Worm (Caenorhabditis elegans) whole organism, L4/young adult: ENCODE measurements around the gene F59A6.12.

ENCODE experiments used
- W03F9.2 ChIP-seq: fragments of 150-350 bp; optimal IDR thresholded peaks from 2 replicates; lab custom pipeline; 2014; ENCODE audit warnings: missing biosample characterization, missing genetic modification characterization
- dao-5 ChIP-seq: sonication (generic microtip); optimal IDR thresholded peaks from 2 replicates; lab custom pipeline; 2016; ENCODE audit warnings: missing genotype, missing genetic modification characterization, moderate library complexity, missing compliant biosample characterization
- him-1 ChIP-seq: sonication (generic microtip); optimal IDR thresholded peaks from 2 replicates; lab custom pipeline; 2016; ENCODE audit warnings: missing genotype, missing genetic modification reagents, missing genetic modification characterization, missing compliant biosample characterization

- no peak for TF ChIP-seq W03F9.2 (tag; lab: Kevin White, UChicago)
- TF ChIP-seq him-1 (tag; lab: Kevin White, UChicago), result no peak
- TF ChIP-seq dao-5 (tag; lab: Kevin White, UChicago), result no peak
These were observed 18.9 kb downstream of the F59A6.12 start, which contains the start of gene pigb-1 for ce11 chrII:4992977-4993376.
